Worm (Caenorhabditis elegans): Measurements from ENCODE around the gene srh-61.

The srh-61 gene

DNA sequence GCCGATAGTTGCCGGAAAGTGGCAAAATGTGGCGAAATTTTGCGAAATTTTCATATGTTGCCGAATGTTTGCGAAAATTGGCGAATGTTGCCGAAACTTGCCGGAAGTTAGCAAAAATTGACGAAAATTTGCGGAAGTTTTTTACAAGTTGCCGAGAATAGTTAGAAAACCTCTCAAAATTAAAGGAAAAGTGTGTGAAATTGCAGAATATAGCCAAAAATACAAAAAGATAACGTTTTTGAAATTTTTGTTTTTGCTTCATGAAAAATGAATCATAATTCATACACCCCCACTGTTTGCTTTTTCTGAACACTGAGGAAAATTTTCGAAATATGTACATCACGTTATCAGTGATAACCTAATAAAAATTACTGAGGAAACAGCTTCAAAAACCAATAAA, 34.6 kb downstream of the srh-61 start:
- TF ChIP-seq unc-62 (GFP tag; optimal IDR thresholded peaks at IDR 0.05) = no peak

DNA sequence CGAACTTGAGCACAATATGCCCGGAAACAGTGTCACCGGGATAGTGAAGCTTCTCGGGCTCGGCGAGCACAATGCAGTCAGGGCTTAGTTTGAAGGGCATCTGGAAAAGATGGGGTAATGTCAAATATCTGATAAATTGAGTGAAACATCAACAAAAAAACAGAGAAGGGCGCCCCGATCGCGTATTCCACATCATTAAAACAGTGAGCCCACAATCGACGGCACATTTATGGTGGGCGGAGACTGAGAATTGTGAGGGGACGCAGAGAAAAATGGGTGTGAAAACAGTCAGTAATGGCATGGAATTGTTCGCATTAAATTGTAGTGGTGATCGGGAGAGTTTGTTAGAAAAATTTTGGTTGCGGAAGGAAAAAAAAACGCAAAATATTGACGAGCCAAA, 35.4 kb downstream of the srh-61 start, which contains the start of gene arrd-9:
TSS of gene arrd-9 (minus strand) at position 101 of the 400 bp plus-strand sequence.
- no peak for TF ChIP-seq unc-62 (GFP tag; optimal IDR thresholded peaks at IDR 0.05)

DNA sequence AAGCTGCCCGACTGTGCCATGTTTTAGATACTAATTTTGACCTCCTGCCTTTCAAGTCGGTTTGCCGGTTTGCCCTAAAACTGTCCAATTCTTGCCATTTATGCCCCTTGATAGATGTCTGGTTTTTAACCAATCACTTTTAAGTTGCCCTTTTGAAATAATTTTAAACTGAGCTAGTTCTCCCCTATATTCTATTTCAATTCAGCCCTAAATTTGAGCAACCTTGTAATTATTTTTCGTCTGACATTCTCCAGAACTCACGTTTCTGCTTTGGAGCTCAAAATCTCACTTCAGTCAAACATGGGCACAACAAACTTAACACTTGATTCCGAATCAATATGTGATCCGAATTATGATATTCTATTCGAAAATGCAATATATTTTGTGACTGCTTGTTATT, 42.8 kb downstream of the srh-61 start, which contains the start of gene srg-17:
TSS of gene srg-17 (plus strand) at position 301 of the 400 bp plus-strand sequence.
- TF ChIP-seq unc-62 (GFP tag; optimal IDR thresholded peaks at IDR 0.05) = no peak

DNA sequence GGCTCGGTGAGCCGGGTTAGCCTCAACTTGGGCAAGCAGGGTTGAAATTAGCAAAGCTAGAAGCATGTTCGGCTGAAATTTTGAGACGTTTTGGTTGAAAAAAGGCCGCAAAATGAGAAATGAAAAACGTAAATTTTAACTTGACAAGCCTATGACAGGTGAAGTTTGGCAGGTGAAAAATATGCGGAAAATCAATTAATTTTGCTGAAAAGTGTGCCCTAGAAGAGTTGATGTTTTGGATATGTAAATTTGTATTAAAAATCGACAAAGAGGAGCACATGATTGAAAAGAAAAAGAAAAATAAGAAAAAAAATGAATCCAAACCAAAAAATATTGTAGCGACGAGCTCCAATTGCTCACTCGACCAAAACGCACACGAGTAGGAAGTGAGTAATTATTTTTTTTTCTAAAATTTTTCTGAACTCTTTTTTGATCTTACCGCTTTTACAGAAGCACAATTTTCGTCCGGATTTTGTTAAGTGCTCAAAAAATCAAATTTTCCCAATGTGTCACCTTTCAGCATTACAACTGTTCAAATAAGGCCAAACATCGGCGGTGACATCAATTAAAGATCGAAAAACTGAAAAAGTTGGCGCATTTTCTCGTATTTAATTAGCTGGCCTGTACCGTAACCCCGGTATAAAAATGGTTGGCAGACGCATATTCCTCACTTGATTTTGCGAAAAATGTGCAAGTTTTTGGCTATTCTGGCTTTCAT, 44.9 kb downstream of the srh-61 start, which contains the start of the genes F15A4.5 and phat-8:
TSS of gene F15A4.5 (minus strand) at position 101 of the 718 bp plus-strand sequence.
TSS of gene phat-8 (plus strand) at position 668 of the 718 bp plus-strand sequence.
- TF ChIP-seq unc-62 (GFP tag; optimal IDR thresholded peaks at IDR 0.05) = no peak

DNA sequence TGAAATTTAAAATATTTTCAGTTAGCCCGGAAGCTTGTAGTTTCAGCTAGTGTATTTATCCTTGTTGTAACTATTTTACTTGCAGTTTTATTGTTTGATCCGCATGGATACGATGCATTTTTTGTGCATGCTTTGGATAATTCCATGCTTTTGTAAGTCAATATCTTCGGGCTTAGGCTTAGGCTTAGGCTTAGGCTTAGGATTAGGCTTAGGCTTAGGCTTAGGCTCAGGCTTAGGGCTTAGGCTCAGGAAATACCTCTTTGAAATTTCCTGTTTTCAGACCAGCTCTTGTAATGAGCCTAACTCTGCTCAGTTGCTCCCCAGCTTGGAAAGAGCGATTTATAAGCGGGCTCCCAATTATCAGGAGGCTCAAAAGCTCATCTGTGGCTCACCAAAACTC, 49.2 kb downstream of the srh-61 start, which contains the start of gene srg-16:
TSS of gene srg-16 (plus strand) at position 87 of the 400 bp plus-strand sequence.
- TF ChIP-seq unc-62 (GFP tag; optimal IDR thresholded peaks at IDR 0.05) = no peak

DNA sequence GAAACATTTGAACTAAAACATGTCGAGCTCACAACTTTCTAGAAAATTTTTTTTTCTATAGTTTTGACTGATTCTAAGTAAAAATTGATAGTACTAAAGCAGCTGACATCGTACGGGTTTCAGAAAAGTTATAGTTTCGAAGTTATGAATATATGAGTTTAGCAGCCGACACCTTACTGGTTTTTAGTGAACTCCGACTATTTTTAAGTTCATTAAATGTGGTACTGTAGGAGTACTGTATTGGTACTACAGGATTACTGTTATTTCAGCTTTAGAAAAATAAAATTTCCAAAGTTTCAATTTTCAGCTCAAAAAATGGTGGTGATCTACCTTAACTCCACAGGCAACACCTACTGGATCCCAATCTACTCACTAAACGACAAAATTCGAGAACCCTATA, 50.7 kb downstream of the srh-61 start, which contains the start of gene sre-37:
TSS of gene sre-37 (plus strand) at position 301 of the 400 bp plus-strand sequence.
- TF ChIP-seq unc-62 (GFP tag; optimal IDR thresholded peaks at IDR 0.05) = no peak
